Worm (Caenorhabditis elegans) whole organism, L4 larva: Measurements from ENCODE around the gene C44B9.2.

Experiments used
- F44E2.7 ChIP-seq: fragments of 200-800 bp; sonication (Bioruptor generic); IDR thresholded peaks from 2 replicates; pipeline ENCODE4 v2.1.2; 2022; ENCODE audit warnings: missing genetic modification characterization, missing compliant biosample characterization
- R02D3.7 ChIP-seq: fragments of 150-350 bp; sonication (generic microtip); optimal IDR thresholded peaks from 3 replicates; lab custom pipeline; 2014; ENCODE audit warnings: missing biosample characterization, missing genetic modification characterization
- T26A8.4 ChIP-seq: fragments of 200-800 bp; sonication (Bioruptor generic); IDR thresholded peaks from 2 replicates; pipeline ENCODE4 v1.3.6; 2022; ENCODE audit warnings: missing genetic modification characterization, missing compliant biosample characterization
- aha-1 ChIP-seq: fragments of 150-350 bp; peaks from one replicate; lab custom pipeline; 2014; ENCODE audit warnings: missing biosample characterization, missing genetic modification characterization
- ceh-82 ChIP-seq: sonication (generic microtip); optimal IDR thresholded peaks from 2 replicates; lab custom pipeline; 2017; ENCODE audit warnings: missing biosample characterization, missing genetic modification characterization
- daf-16 ChIP-seq, 3 experiments: sonication (generic microtip); optimal IDR thresholded peaks; 2 replicates each; lab custom pipeline; 2016 to 2017; ENCODE audit warnings: missing genetic modification characterization in 3 of 3, missing genetic modification reagents in 3 of 3, mild to moderate bottlenecking in 2 of 3, missing compliant biosample characterization in 2 of 3, missing biosample characterization in 1 of 3, moderate library complexity in 1 of 3
- daf-8 ChIP-seq: fragments of 200-800 bp; sonication (Bioruptor generic); IDR thresholded peaks from 2 replicates; pipeline ENCODE4 v1.3.6; 2022; ENCODE audit warnings: missing genetic modification characterization, missing compliant biosample characterization
- dmd-9 ChIP-seq: fragments of 200-800 bp; sonication (Bioruptor generic); IDR thresholded peaks from 2 replicates; pipeline ENCODE4 v1.3.6; 2022; ENCODE audit warnings: missing genetic modification reagents, missing genetic modification characterization, missing compliant biosample characterization
- fkh-10 ChIP-seq: fragments of 150-350 bp; optimal IDR thresholded peaks from 2 replicates; lab custom pipeline; 2014; ENCODE audit warnings: missing biosample characterization, missing genetic modification reagents, missing genetic modification characterization
- jun-1 ChIP-seq: fragments of 150-350 bp; optimal IDR thresholded peaks from 2 replicates; lab custom pipeline; 2014; ENCODE audit warnings: missing biosample characterization, missing genetic modification reagents, missing genetic modification characterization
- lir-3 ChIP-seq: sonication (generic microtip); optimal IDR thresholded peaks from 2 replicates; lab custom pipeline; 2016; ENCODE audit warnings: mild to moderate bottlenecking, missing genetic modification characterization, missing compliant biosample characterization
- mdt-29 ChIP-seq: fragments of 200-800 bp; sonication (Bioruptor generic); IDR thresholded peaks from 2 replicates; pipeline ENCODE4 v1.3.6; 2022; ENCODE audit warnings: missing genetic modification reagents, missing genetic modification characterization, missing compliant biosample characterization
- mep-1 ChIP-seq: fragments of 150-350 bp; sonication (generic microtip); optimal IDR thresholded peaks from 3 replicates; lab custom pipeline; 2014; ENCODE audit warnings: missing biosample characterization, missing genetic modification characterization
- mxl-2 ChIP-seq: fragments of 200-800 bp; sonication (Bioruptor generic); conservative IDR thresholded peaks from 2 replicates; pipeline ENCODE4 v1.3.6; 2022; ENCODE audit warnings: missing genetic modification reagents, missing genetic modification characterization, missing compliant biosample characterization
- nhr-111 ChIP-seq: fragments of 200-800 bp; sonication (Bioruptor generic); optimal IDR thresholded peaks from 2 replicates; lab custom pipeline; 2018; ENCODE audit warnings: mild to moderate bottlenecking, missing genetic modification characterization, missing compliant biosample characterization
- nhr-25 ChIP-seq: sonication (generic microtip); optimal IDR thresholded peaks from 2 replicates; lab custom pipeline; 2017; ENCODE audit warnings: missing genetic modification characterization, mild to moderate bottlenecking, missing compliant biosample characterization, antibody characterized with exemption, moderate library complexity, borderline replicate concordance; ENCODE audit not compliant: insufficient read depth
- nhr-41 ChIP-seq: fragments of 200-800 bp; sonication (Bioruptor generic); IDR thresholded peaks from 2 replicates; pipeline ENCODE4 v1.3.6; 2022; ENCODE audit warnings: missing genetic modification reagents, missing genetic modification characterization, missing compliant biosample characterization
- nhr-48 ChIP-seq: sonication (generic microtip); optimal IDR thresholded peaks from 2 replicates; lab custom pipeline; 2016; ENCODE audit warnings: mild to moderate bottlenecking, missing genetic modification characterization, missing compliant biosample characterization
- pha-4 ChIP-seq, 2 experiments: fragments of 150-350 bp in 1 of 2; fragments of 200-800 bp in 1 of 2; sonication (Bioruptor generic) in 1 of 2; IDR thresholded peaks in 1 of 2; optimal IDR thresholded peaks in 1 of 2; 2 replicates each; pipeline versions ENCODE4 v1.3.6 to Lab custom; 2014 to 2022; ENCODE audit warnings: missing genetic modification characterization in 2 of 2, missing genetic modification reagents in 2 of 2, missing biosample characterization in 1 of 2, missing compliant biosample characterization in 1 of 2
- rbr-2 ChIP-seq: sonication (generic microtip); optimal IDR thresholded peaks from 2 replicates; lab custom pipeline; 2016; ENCODE audit warnings: missing genotype, missing genetic modification characterization, missing compliant biosample characterization
- saeg-2 ChIP-seq: fragments of 200-800 bp; sonication (Bioruptor generic); IDR thresholded peaks from 2 replicates; pipeline ENCODE4 v1.3.6; 2022; ENCODE audit warnings: missing genetic modification reagents, missing genetic modification characterization, missing compliant biosample characterization
- set-16 ChIP-seq: fragments of 200-800 bp; sonication (Bioruptor generic); IDR thresholded peaks from 2 replicates; pipeline ENCODE4 v1.3.6; 2022; ENCODE audit warnings: missing genetic modification reagents, missing genetic modification characterization, missing compliant biosample characterization
- skn-1 ChIP-seq: fragments of 150-350 bp; optimal IDR thresholded peaks from 2 replicates; lab custom pipeline; 2014; ENCODE audit warnings: missing biosample characterization, missing genetic modification characterization
- spr-3 ChIP-seq: fragments of 200-800 bp; sonication (Bioruptor generic); optimal IDR thresholded peaks from 2 replicates; lab custom pipeline; 2018; ENCODE audit warnings: mild to moderate bottlenecking, missing genetic modification characterization, missing compliant biosample characterization
- tra-1 ChIP-seq: fragments of 200-800 bp; sonication (Bioruptor generic); IDR thresholded peaks from 2 replicates; pipeline ENCODE4 v1.3.6; 2022; ENCODE audit warnings: missing genetic modification reagents, missing genetic modification characterization, missing compliant biosample characterization
- ztf-7 ChIP-seq: fragments of 150-350 bp; optimal IDR thresholded peaks from 2 replicates; lab custom pipeline; 2014; ENCODE audit warnings: missing biosample characterization, missing genetic modification characterization

Gene C44B9.2

DNA sequence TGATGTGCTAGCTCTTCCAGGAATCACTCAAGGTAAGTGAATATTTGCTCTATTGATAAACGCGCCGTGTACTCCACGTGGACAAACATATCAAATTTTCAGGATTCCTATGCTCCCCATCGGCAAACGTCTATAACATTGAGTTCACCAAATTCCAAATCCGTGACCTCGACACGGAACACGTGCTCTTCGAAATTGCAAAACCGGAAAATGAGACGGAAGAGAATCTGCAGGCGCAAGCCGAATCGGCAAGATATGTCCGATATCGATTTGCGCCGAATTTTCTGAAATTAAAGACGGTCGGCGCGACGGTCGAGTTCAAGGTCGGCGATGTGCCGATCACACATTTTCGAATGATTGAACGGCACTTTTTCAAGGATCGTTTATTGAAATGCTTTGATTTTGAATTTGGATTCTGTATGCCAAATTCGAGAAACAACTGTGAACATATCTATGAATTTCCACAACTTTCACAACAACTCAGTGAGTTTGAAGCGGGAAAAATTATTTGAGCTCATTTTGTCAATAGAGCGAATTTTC is 32.5 kb downstream of the C44B9.2 start:
- TF ChIP-seq dmd-9 (GFP tag; lab: Robert Waterston, UW) (no peak), ceh-82 (tag; lab: Kevin White, UChicago) (no peak), nhr-111 (GFP tag; lab: Kevin White, UChicago) (no peak), rbr-2 (tag; lab: Kevin White, UChicago) (no peak), F44E2.7 (GFP tag; lab: Robert Waterston, UW) (no peak), mdt-29 (GFP tag; lab: Robert Waterston, UW) (no peak), spr-3 (GFP tag; lab: Kevin White, UChicago) (no peak), nhr-41 (GFP tag; lab: Robert Waterston, UW) (no peak), aha-1 (tag; lab: Kevin White, UChicago) (peak; percentile 98), pha-4 (GFP tag; IDR thresholded peaks at IDR 0.05; lab: Robert Waterston, UW) (no peak), pha-4 (tag; optimal IDR thresholded peaks at IDR 0.05; lab: Kevin White, UChicago) (no peak), mep-1 (tag; lab: Kevin White, UChicago) (peak; percentile 51), nhr-48 (tag; lab: Kevin White, UChicago) (no peak), R02D3.7 (tag; lab: Kevin White, UChicago) (no peak), tra-1 (GFP tag; lab: Robert Waterston, UW) (no peak)

- TF ChIP-seq mep-1 (tag; lab: Kevin White, UChicago) (peak; percentile 55), daf-8 (GFP tag; lab: Robert Waterston, UW) (no peak), ztf-7 (no peak)
Observed at ce11 chrIII:10908543-10908942, 33.3 kb downstream of the C44B9.2 start.

ce11 chrIII:10909166-10909565 is 33.9 kb downstream of the C44B9.2 start:
- TF ChIP-seq aha-1 (tag; lab: Kevin White, UChicago): peak; percentile 78
- no peak for TF ChIP-seq ztf-7
- no peak for TF ChIP-seq daf-8 (GFP tag; lab: Robert Waterston, UW)
- no peak for TF ChIP-seq jun-1

ce11 chrIII:10911160-10911559 is 35.9 kb downstream of the C44B9.2 start, which contains the start of gene cut-6:
TSS of gene cut-6 (plus strand) at chrIII:10911460.
- TF ChIP-seq nhr-25 (tag; lab: Kevin White, UChicago) (no peak), aha-1 (tag; lab: Kevin White, UChicago) (peak; percentile 21), fkh-10 (GFP tag; lab: Kevin White, UChicago) (no peak)
- TF ChIP-seq, all 104 proteins: peak for 1

DNA sequence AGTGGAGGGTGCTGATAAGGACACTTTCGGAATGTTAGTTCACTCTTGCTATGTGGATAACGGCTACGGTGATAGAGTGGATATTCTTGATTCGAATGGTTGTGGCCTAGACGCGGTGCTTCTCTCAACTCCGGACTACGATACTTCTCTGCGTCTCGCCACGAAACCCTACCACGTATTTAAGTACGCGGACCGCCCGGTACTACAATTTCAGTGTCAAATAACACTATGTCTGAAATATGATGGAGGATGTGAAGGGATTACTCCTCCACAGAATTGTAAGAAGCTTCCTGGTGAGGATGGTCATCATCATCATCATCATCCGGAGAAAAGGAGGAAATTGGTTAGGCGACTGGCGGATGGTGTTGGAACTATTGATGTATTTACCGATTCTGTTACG is 39.7 kb downstream of the C44B9.2 start:
- TF ChIP-seq aha-1 (tag; lab: Kevin White, UChicago) (peak; percentile 93), R02D3.7 (tag; lab: Kevin White, UChicago) (no peak)

ce11 chrIII:10920044-10920443 is 44.8 kb downstream of the C44B9.2 start, which contains the start of gene vab-7:
TSS of gene vab-7 (plus strand) at chrIII:10920344.
- no peak for TF ChIP-seq daf-16 (GFP tag; optimal IDR thresholded peaks at IDR 0.05; lab: Kevin White, UChicago)
- TF ChIP-seq daf-16 (tag; optimal IDR thresholded peaks at IDR 0.05; lab: Kevin White, UChicago): no peak
- TF ChIP-seq mxl-2: no peak
- TF ChIP-seq saeg-2 (GFP tag; lab: Robert Waterston, UW): no peak
- TF ChIP-seq skn-1 (tag; lab: Kevin White, UChicago): no peak
- TF ChIP-seq nhr-25 (tag; lab: Kevin White, UChicago): no peak
- no peak for TF ChIP-seq lir-3 (tag; lab: Kevin White, UChicago)
- TF ChIP-seq, all 104 proteins: peak for 0

- TF ChIP-seq set-16 (GFP tag; lab: Robert Waterston, UW) (peak; percentile 68), T26A8.4 (GFP tag; lab: Robert Waterston, UW) (no peak)
Observed at ce11 chrIII:10921474-10921873, 46.2 kb downstream of the C44B9.2 start.
